Worm (Caenorhabditis elegans): ENCODE data around the gene daf-5.
A peak's percentile ranks its signal among the peaks of the same experiment; 100 is the strongest.

Gene daf-5

DNA sequence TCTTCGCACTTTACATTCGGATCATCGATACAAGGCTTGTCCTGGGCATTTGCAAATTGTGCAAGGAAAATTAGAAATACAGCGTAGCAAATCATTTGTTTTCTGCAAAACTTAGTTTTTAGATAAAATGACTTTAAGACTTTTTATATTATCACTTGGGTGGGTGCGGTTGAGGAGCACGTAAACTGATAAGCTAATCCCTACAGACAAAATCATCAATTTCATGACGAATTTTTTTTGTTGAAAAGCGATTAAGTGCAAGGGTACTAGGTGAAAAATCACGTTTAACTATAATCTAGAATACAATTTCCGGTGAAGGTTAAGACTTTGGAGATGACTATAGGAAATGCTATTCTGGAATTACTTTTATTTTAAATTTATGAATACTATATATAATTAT, 54.6 kb downstream of the daf-5 start, which contains the start of gene F01D5.1:
Gene F01D5.1 (minus strand): TSS at position 105 of the 400 bp plus-strand sequence.
- TF ChIP-seq ceh-90 (tag; optimal IDR thresholded peaks at IDR 0.05) (no peak), Y116A8C.19 (tag; optimal IDR thresholded peaks at IDR 0.05; ENCODE audit: borderline replicate concordance) (no peak), xbp-1 (tag; optimal IDR thresholded peaks at IDR 0.05) (no peak), egl-13 (tag; optimal IDR thresholded peaks at IDR 0.05) (no peak), elt-2 (tag; optimal IDR thresholded peaks at IDR 0.05) (peak; percentile 84)

DNA sequence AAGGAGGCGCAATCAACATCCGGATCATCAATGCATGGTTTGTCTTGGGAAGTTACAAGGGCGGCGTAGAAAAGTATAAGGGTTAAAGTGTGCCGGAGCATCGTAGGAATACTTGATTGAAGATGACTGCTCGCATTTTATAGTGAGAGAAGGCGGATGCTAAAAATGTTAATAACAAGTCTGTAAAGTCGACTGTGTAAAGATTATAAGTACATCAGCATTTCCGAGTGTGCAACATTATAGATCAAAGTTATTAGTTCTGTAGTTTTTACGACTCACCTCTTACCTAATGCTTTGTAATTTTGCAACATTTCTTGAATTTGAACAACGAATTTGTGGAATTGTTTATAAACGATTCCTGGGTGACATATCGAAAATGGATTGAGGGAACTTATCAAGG, 57.2 kb downstream of the daf-5 start, which contains the start of gene Y39G8B.7:
Gene Y39G8B.7 (minus strand): TSS at position 101 of the 400 bp plus-strand sequence.
- TF ChIP-seq nhr-84 (tag; optimal IDR thresholded peaks at IDR 0.05) (no peak), ztf-11 (tag; optimal IDR thresholded peaks at IDR 0.05) (no peak), C16A3.4 (tag; optimal IDR thresholded peaks at IDR 0.05) (no peak), ces-1 (GFP tag; optimal IDR thresholded peaks at IDR 0.05) (no peak)

DNA sequence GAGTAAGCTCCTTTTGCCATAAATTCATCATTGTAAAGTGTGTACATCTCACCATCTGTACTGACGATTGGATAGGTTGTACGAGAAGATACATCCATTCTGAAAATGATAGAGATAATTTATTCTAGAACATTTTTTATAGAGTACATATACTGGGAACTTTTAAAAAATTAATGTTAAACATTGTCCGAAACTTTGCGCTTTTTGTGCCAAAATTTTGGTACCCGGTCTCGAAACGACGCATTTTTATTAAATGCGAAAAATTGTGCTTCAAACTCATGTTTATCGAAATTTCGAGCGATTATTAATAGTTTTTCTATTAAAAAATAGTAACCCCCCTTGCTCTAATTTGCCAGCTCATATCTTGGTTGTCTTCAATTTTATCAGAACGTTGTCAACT, 60.4 kb downstream of the daf-5 start, which contains the start of gene Y39G8B.5:
Gene Y39G8B.5 (minus strand): TSS at position 101 of the 400 bp plus-strand sequence.
- TF ChIP-seq nhr-237 (tag; optimal IDR thresholded peaks at IDR 0.05) (no peak), tlp-1 (tag; optimal IDR thresholded peaks at IDR 0.05) (no peak), ztf-11 (tag; optimal IDR thresholded peaks at IDR 0.05) (no peak), nhr-12 (tag; optimal IDR thresholded peaks at IDR 0.05) (no peak), mef-2 (tag; optimal IDR thresholded peaks at IDR 0.05) (no peak), C04F5.9 (tag; optimal IDR thresholded peaks at IDR 0.05) (no peak), efl-1 (optimal IDR thresholded peaks at IDR 0.05) (no peak), efl-1 (GFP tag; optimal IDR thresholded peaks at IDR 0.05 in 1 of 2) (peak in 1 of 2 experiments; percentile 6), rnt-1 (tag; optimal IDR thresholded peaks at IDR 0.05) (no peak)

DNA sequence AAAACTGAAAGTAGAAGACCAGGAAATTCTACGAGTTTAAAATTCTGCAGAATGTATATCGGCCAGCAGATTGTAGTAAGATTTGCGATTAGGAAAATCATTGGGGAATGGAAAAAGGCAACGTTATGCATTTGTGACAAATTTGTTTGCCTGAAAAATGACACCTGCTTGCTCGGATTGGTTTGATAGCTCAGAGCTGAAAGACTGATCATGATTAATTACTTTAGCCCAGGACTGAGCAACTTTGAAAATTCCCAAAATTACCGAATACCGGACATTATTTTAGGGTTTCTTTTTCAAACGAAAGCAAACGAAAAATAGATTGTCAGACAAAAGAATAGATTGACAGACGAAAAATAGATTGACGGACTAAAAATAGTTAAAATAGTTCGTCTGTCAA, 67.6 kb downstream of the daf-5 start, which contains the start of gene sre-47:
Gene sre-47 (minus strand): TSS at position 101 of the 400 bp plus-strand sequence.
- TF ChIP-seq efl-1 (optimal IDR thresholded peaks at IDR 0.05) (no peak), efl-1 (GFP tag; optimal IDR thresholded peaks at IDR 0.05 in 1 of 2) (peak in 1 of 2 experiments; percentile 76), lin-13 (GFP tag; optimal IDR thresholded peaks at IDR 0.05) (no peak)
